Worm (Caenorhabditis elegans) whole organism, young adult: ENCODE results near the gene T23B12.11.

ENCODE experiments used
- B0035.1 ChIP-seq: sonication (generic microtip); optimal IDR thresholded peaks from 2 replicates; lab custom pipeline; 2016; ENCODE audit warnings: missing genetic modification characterization, mild to moderate bottlenecking, missing compliant biosample characterization, missing genotype, missing genetic modification reagents
- B0336.3 ChIP-seq: fragments of 200-800 bp; sonication (Bioruptor generic); IDR thresholded peaks from 2 replicates; pipeline ENCODE4 v1.3.6; 2022; ENCODE audit warnings: missing genetic modification characterization, missing compliant biosample characterization
- F23B12.7 ChIP-seq: sonication (generic microtip); optimal IDR thresholded peaks from 2 replicates; lab custom pipeline; 2017; ENCODE audit warnings: missing genetic modification characterization, mild to moderate bottlenecking, missing compliant biosample characterization, antibody characterized with exemption, moderate library complexity; ENCODE audit not compliant: insufficient read depth
- F33H1.4 ChIP-seq: fragments of 200-800 bp; sonication (Bioruptor generic); IDR thresholded peaks from 2 replicates; pipeline ENCODE4 v1.3.6; 2022; ENCODE audit warnings: missing genetic modification reagents, missing genetic modification characterization, missing compliant biosample characterization
- F37B4.10 ChIP-seq: fragments of 200-800 bp; sonication (Bioruptor generic); IDR thresholded peaks from 2 replicates; pipeline ENCODE4 v1.3.6; 2022; ENCODE audit warnings: missing genetic modification characterization, missing compliant biosample characterization
- F49E8.2 ChIP-seq: sonication (generic microtip); optimal IDR thresholded peaks from 3 replicates; lab custom pipeline; 2017; ENCODE audit warnings: missing genetic modification characterization, mild to moderate bottlenecking, missing compliant biosample characterization, antibody characterized with exemption, moderate library complexity; ENCODE audit not compliant: insufficient read depth
- F52B5.7 ChIP-seq: sonication (generic microtip); optimal IDR thresholded peaks from 2 replicates; lab custom pipeline; 2016; ENCODE audit warnings: mild to moderate bottlenecking, missing genetic modification characterization, missing compliant biosample characterization
- F55B11.4 ChIP-seq: sonication (generic microtip); optimal IDR thresholded peaks from 2 replicates; lab custom pipeline; 2016; ENCODE audit warnings: missing compliant biosample characterization, missing genetic modification characterization, borderline replicate concordance; ENCODE audit not compliant: insufficient read depth
- K12H6.12 ChIP-seq: fragments of 200-800 bp; sonication (Bioruptor generic); optimal IDR thresholded peaks from 2 replicates; lab custom pipeline; 2018; ENCODE audit warnings: mild to moderate bottlenecking, missing genetic modification characterization, missing compliant biosample characterization
- Y95B8A.8 ChIP-seq: fragments of 200-800 bp; sonication (Bioruptor generic); IDR thresholded peaks from 2 replicates; pipeline ENCODE4 v1.3.6; 2022; ENCODE audit warnings: missing genetic modification reagents, missing genetic modification characterization, missing compliant biosample characterization
- ZK185.1 ChIP-seq: sonication (generic microtip); optimal IDR thresholded peaks from 2 replicates; lab custom pipeline; 2016; ENCODE audit warnings: mild to moderate bottlenecking, missing genetic modification characterization, missing compliant biosample characterization; ENCODE audit not compliant: poor library complexity, severe bottlenecking
- akir-1 ChIP-seq: fragments of 200-800 bp; sonication (Bioruptor generic); optimal IDR thresholded peaks from 2 replicates; lab custom pipeline; 2018; ENCODE audit warnings: mild to moderate bottlenecking, missing genetic modification characterization, moderate library complexity, missing compliant biosample characterization
- aptf-2 ChIP-seq: fragments of 200-800 bp; sonication (Bioruptor generic); conservative IDR thresholded peaks from 2 replicates; pipeline ENCODE4 v1.3.6; 2022; ENCODE audit warnings: missing genetic modification reagents, missing genetic modification characterization, missing compliant biosample characterization
- attf-5 ChIP-seq: fragments of 200-800 bp; sonication (Bioruptor generic); optimal IDR thresholded peaks from 2 replicates; lab custom pipeline; 2018; ENCODE audit warnings: mild to moderate bottlenecking, missing genetic modification characterization, missing compliant biosample characterization
- ceh-79 ChIP-seq: sonication (generic microtip); optimal IDR thresholded peaks from 2 replicates; lab custom pipeline; 2017; ENCODE audit warnings: mild to moderate bottlenecking, missing genetic modification characterization, missing compliant biosample characterization
- dox-1 ChIP-seq: fragments of 200-800 bp; sonication (Bioruptor generic); IDR thresholded peaks from 2 replicates; pipeline ENCODE4 v1.3.6; 2022; ENCODE audit warnings: missing genetic modification reagents, missing genetic modification characterization, missing compliant biosample characterization
- egrh-3 ChIP-seq: fragments of 200-800 bp; sonication (Bioruptor generic); IDR thresholded peaks from 2 replicates; pipeline ENCODE4 v1.3.6; 2022; ENCODE audit warnings: missing genetic modification reagents, missing genetic modification characterization, missing compliant biosample characterization
- ets-4 ChIP-seq: fragments of 200-800 bp; sonication (Bioruptor generic); optimal IDR thresholded peaks from 2 replicates; lab custom pipeline; 2018; ENCODE audit warnings: mild to moderate bottlenecking, missing genetic modification characterization, missing compliant biosample characterization
- hmg-1.2 ChIP-seq: fragments of 200-800 bp; sonication (Bioruptor generic); IDR thresholded peaks from 2 replicates; pipeline ENCODE4 v1.3.6; 2022; ENCODE audit warnings: missing genetic modification reagents, missing genetic modification characterization, missing compliant biosample characterization
- hsf-1 ChIP-seq: fragments of 200-800 bp; sonication (Bioruptor generic); IDR thresholded peaks from 2 replicates; pipeline ENCODE4 v1.3.6; 2022; ENCODE audit warnings: missing genetic modification reagents, missing genetic modification characterization, missing compliant biosample characterization
- lag-1 ChIP-seq: fragments of 200-800 bp; sonication (Bioruptor generic); IDR thresholded peaks from 2 replicates; pipeline ENCODE4 v1.3.6; 2022; ENCODE audit warnings: missing genetic modification reagents, missing genetic modification characterization, missing compliant biosample characterization
- lin-26 ChIP-seq: fragments of 200-800 bp; sonication (Bioruptor generic); IDR thresholded peaks from 2 replicates; pipeline ENCODE4 v1.3.6; 2022; ENCODE audit warnings: missing genetic modification reagents, missing genetic modification characterization, missing compliant biosample characterization
- lin-40 ChIP-seq: sonication (generic microtip); optimal IDR thresholded peaks from 2 replicates; lab custom pipeline; 2016; ENCODE audit warnings: missing genetic modification characterization, mild to moderate bottlenecking, missing compliant biosample characterization, missing genotype, missing genetic modification reagents
- lir-1 ChIP-seq: fragments of 200-800 bp; sonication (Bioruptor generic); conservative IDR thresholded peaks from 2 replicates; pipeline ENCODE4 v1.3.6; 2022; ENCODE audit warnings: missing genetic modification reagents, missing genetic modification characterization, missing compliant biosample characterization
- madf-10 ChIP-seq: sonication (generic microtip); optimal IDR thresholded peaks from 2 replicates; lab custom pipeline; 2016; ENCODE audit warnings: mild to moderate bottlenecking, missing genetic modification characterization, missing compliant biosample characterization
- madf-3 ChIP-seq: fragments of 200-800 bp; sonication (Bioruptor generic); IDR thresholded peaks from 2 replicates; pipeline ENCODE4 v1.3.6; 2022; ENCODE audit warnings: missing genetic modification reagents, missing genetic modification characterization, missing compliant biosample characterization
- madf-8 ChIP-seq: fragments of 200-800 bp; sonication (Bioruptor generic); conservative IDR thresholded peaks from 2 replicates; pipeline ENCODE4 v1.3.6; 2022; ENCODE audit warnings: missing genetic modification reagents, missing genetic modification characterization, missing compliant biosample characterization
- mcd-1 ChIP-seq: fragments of 200-800 bp; sonication (Bioruptor generic); IDR thresholded peaks from 2 replicates; pipeline ENCODE4 v1.3.6; 2022; ENCODE audit warnings: missing genetic modification reagents, missing genetic modification characterization, missing compliant biosample characterization
- rcor-1 ChIP-seq: fragments of 200-800 bp; sonication (Bioruptor generic); IDR thresholded peaks from 2 replicates; pipeline ENCODE4 v1.3.6; 2022; ENCODE audit warnings: missing genetic modification reagents, missing genetic modification characterization, missing compliant biosample characterization
- snpc-1.3 ChIP-seq: sonication (generic microtip); optimal IDR thresholded peaks from 2 replicates; lab custom pipeline; 2017; ENCODE audit warnings: missing genetic modification characterization, mild to moderate bottlenecking, missing compliant biosample characterization, antibody characterized with exemption, moderate library complexity, missing genotype, missing genetic modification reagents; ENCODE audit not compliant: insufficient read depth
- snpc-4 ChIP-seq, 5 experiments: fragments of 150-350 bp in 1 of 5; sonication (generic microtip) in 4 of 5; optimal IDR thresholded peaks; 2 replicates each; lab custom pipeline; 2014 to 2018; ENCODE audit warnings: missing genetic modification characterization in 5 of 5, missing biosample characterization in 3 of 5, antibody characterized with exemption in 2 of 5, mild to moderate bottlenecking in 2 of 5, missing compliant biosample characterization in 2 of 5, missing genotype in 2 of 5, moderate library complexity in 2 of 5, missing genetic modification reagents in 1 of 5
- tbx-9 ChIP-seq: sonication (generic microtip); optimal IDR thresholded peaks from 2 replicates; lab custom pipeline; 2016; ENCODE audit warnings: borderline replicate concordance, missing genetic modification characterization, inconsistent platforms, missing compliant biosample characterization
- zim-3 ChIP-seq: sonication (generic microtip); optimal IDR thresholded peaks from 2 replicates; lab custom pipeline; 2017; ENCODE audit warnings: mild to moderate bottlenecking, missing genetic modification characterization, moderate library complexity, missing compliant biosample characterization
- ztf-3 ChIP-seq: fragments of 200-800 bp; sonication (Bioruptor generic); optimal IDR thresholded peaks from 2 replicates; lab custom pipeline; 2018; ENCODE audit warnings: mild to moderate bottlenecking, missing genetic modification characterization, missing compliant biosample characterization

The T23B12.11 gene

DNA sequence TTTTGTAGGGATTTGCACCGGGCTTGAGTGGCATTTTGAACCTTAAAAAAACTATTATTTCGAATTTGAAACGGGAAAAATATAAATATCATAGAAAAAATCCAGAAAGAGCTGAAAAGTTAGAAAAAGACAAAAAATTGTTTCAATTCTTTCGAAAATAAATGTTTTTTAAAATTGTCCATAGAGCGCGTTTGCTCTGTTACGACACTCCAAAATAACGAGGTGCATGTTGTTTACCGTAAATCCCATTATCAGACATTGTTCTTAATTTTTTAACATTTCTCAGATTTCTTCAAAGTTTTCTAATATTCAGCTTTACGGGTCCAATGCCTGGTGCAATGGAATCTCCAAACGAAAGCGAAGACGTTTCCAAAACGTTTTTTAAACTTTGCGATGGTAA, 6.9 kb downstream of the T23B12.11 start, which contains the start of the genes dnj-22 and natc-1 (continued):
- TF ChIP-seq snpc-1.3 (tag; lab: Kevin White, UChicago) (peak; percentile 29), lag-1 (GFP tag; lab: Robert Waterston, UW) (no peak), mcd-1 (GFP tag; lab: Robert Waterston, UW) (peak; percentile 94), K12H6.12 (tag; lab: Kevin White, UChicago) (no peak), madf-10 (tag; lab: Kevin White, UChicago) (no peak), attf-5 (GFP tag; lab: Kevin White, UChicago) (peak; percentile 48), F49E8.2 (tag; lab: Kevin White, UChicago) (no peak), lin-40 (tag; lab: Kevin White, UChicago) (peak; percentile 63), dox-1 (GFP tag; lab: Robert Waterston, UW) (peak; percentile 12; the same call in 1 of the 2 replicates), hsf-1 (GFP tag; lab: Robert Waterston, UW) (no peak), F23B12.7 (tag; lab: Kevin White, UChicago) (peak; percentile 52), B0336.3 (GFP tag; lab: Robert Waterston, UW) (no peak), lir-1 (GFP tag; lab: Robert Waterston, UW) (no peak), ZK185.1 (tag; lab: Kevin White, UChicago) (peak; percentile 2), akir-1 (GFP tag; lab: Kevin White, UChicago) (no peak), ets-4 (GFP tag; lab: Kevin White, UChicago) (no peak)
- TF ChIP-seq, all 124 proteins: peak for 18

DNA sequence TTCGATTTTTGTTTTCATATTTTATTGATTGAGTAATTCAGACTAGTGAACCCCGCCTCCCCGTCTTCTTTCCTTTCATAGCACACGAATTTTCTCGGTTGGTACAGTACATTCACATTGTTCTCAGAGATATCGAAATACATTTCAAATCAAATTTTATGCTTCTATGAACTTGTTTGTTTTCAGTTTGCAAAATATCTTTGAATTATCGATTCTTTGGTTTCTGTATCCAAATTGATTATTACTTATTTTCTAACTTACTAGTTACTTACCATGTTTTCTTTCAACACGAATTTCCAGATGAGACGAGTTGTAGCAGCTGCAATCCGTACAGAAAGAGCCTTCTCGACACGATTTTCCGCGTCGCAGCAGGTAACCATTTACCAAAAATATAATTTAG, 10.2 kb downstream of the T23B12.11 start, which contains the start of gene mrps-2:
Gene mrps-2, plus strand, starts transcription at position 301 of the 400 bp plus-strand sequence.
- TF ChIP-seq egrh-3 (GFP tag; lab: Robert Waterston, UW) (no peak), snpc-1.3 (tag; lab: Kevin White, UChicago) (no peak), ceh-79 (tag; lab: Kevin White, UChicago) (no peak), F55B11.4 (no peak), snpc-4 (GFP tag; optimal IDR thresholded peaks at IDR 0.05; lab: Kevin White, UChicago) (no peak), snpc-4 (tag; optimal IDR thresholded peaks at IDR 0.05; lab: Kevin White, UChicago) (no peak), madf-3 (GFP tag; lab: Robert Waterston, UW) (no peak), aptf-2 (GFP tag; lab: Robert Waterston, UW) (no peak), ztf-3 (GFP tag; lab: Kevin White, UChicago) (no peak), lag-1 (GFP tag; lab: Robert Waterston, UW) (no peak), madf-8 (GFP tag; lab: Robert Waterston, UW) (no peak), F52B5.7 (tag; lab: Kevin White, UChicago) (no peak), rcor-1 (GFP tag; lab: Robert Waterston, UW) (no peak), zim-3 (tag; lab: Kevin White, UChicago) (no peak), B0035.1 (tag; lab: Kevin White, UChicago) (no peak), F37B4.10 (GFP tag; lab: Robert Waterston, UW) (no peak), ZK185.1 (tag; lab: Kevin White, UChicago) (no peak), lin-26 (no peak), F33H1.4 (GFP tag; lab: Robert Waterston, UW) (no peak)

- no peak for TF ChIP-seq F55B11.4
- no peak for TF ChIP-seq lir-1 (GFP tag; lab: Robert Waterston, UW)
- TF ChIP-seq tbx-9 (tag; lab: Kevin White, UChicago) = no peak
- no peak for TF ChIP-seq Y95B8A.8 (GFP tag; lab: Robert Waterston, UW)
- TF ChIP-seq hmg-1.2 (GFP tag; lab: Robert Waterston, UW) = no peak
These were observed 11.8 kb downstream of the T23B12.11 start, which contains the start of gene mrpl-4 for ce11 chrV:8467031-8467430. mrpl-4 (plus strand) TSS chrV:8467265.
